Worm (Caenorhabditis elegans) whole organism, late embryonic: Measurements from ENCODE around the gene sec-20.
A peak's percentile ranks its signal among the peaks of the same experiment; 100 is the strongest.

ENCODE experiments used
- C38D4.7 ChIP-seq: fragments of 200-800 bp; sonication (Bioruptor generic); optimal IDR thresholded peaks from 2 replicates; lab custom pipeline; 2018; ENCODE audit warnings: mild to moderate bottlenecking, missing genetic modification characterization, moderate library complexity, missing compliant biosample characterization
- F13H6.1 ChIP-seq: sonication (generic microtip); optimal IDR thresholded peaks from 2 replicates; lab custom pipeline; 2016; ENCODE audit warnings: missing genetic modification characterization, missing compliant biosample characterization
- K02D7.2 ChIP-seq: sonication (generic microtip); optimal IDR thresholded peaks from 2 replicates; lab custom pipeline; 2017; ENCODE audit warnings: mild to moderate bottlenecking, missing genetic modification characterization, missing compliant biosample characterization
- T23F11.4 ChIP-seq: fragments of 200-800 bp; sonication (Bioruptor generic); optimal IDR thresholded peaks from 2 replicates; lab custom pipeline; 2018; ENCODE audit warnings: mild to moderate bottlenecking, missing genetic modification characterization, missing compliant biosample characterization
- ama-1 ChIP-seq: fragments of 150-350 bp; optimal IDR thresholded peaks from 2 replicates; lab custom pipeline; 2014
- ceh-24 ChIP-seq: sonication (generic microtip); optimal IDR thresholded peaks from 2 replicates; lab custom pipeline; 2016; ENCODE audit warnings: mild to moderate bottlenecking, missing genetic modification characterization, missing compliant biosample characterization
- ceh-30 ChIP-seq: fragments of 150-350 bp; optimal IDR thresholded peaks from 2 replicates; lab custom pipeline; 2014; ENCODE audit warnings: missing biosample characterization, missing genetic modification characterization
- ceh-48 ChIP-seq: sonication (generic microtip); optimal IDR thresholded peaks from 2 replicates; lab custom pipeline; 2016; ENCODE audit warnings: missing genetic modification characterization, inconsistent platforms, missing compliant biosample characterization
- che-1 ChIP-seq: sonication (generic microtip); optimal IDR thresholded peaks from 2 replicates; lab custom pipeline; 2016; ENCODE audit warnings: mild to moderate bottlenecking, missing genetic modification characterization, missing compliant biosample characterization
- elt-2 ChIP-seq: sonication (generic microtip); optimal IDR thresholded peaks from 2 replicates; lab custom pipeline; 2016; ENCODE audit warnings: missing genetic modification reagents, missing genetic modification characterization, missing compliant biosample characterization
- elt-4 ChIP-seq: sonication (generic microtip); optimal IDR thresholded peaks from 2 replicates; lab custom pipeline; 2016; ENCODE audit warnings: missing genetic modification characterization, missing compliant biosample characterization
- eyg-1 ChIP-seq: sonication (generic microtip); optimal IDR thresholded peaks from 2 replicates; lab custom pipeline; 2016; ENCODE audit warnings: missing genotype, missing genetic modification characterization, missing compliant biosample characterization
- fax-1 ChIP-seq: sonication (generic microtip); optimal IDR thresholded peaks from 2 replicates; lab custom pipeline; 2016; ENCODE audit warnings: missing genotype, missing genetic modification characterization, missing compliant biosample characterization
- fkh-10 ChIP-seq: fragments of 150-350 bp; optimal IDR thresholded peaks from 2 replicates; lab custom pipeline; 2014; ENCODE audit warnings: missing biosample characterization, missing genetic modification reagents, missing genetic modification characterization
- gmeb-2 ChIP-seq: sonication (generic microtip); optimal IDR thresholded peaks from 2 replicates; lab custom pipeline; 2016; ENCODE audit warnings: missing genetic modification characterization, inconsistent platforms, missing compliant biosample characterization
- madf-2 ChIP-seq: sonication (generic microtip); optimal IDR thresholded peaks from 2 replicates; lab custom pipeline; 2017; ENCODE audit warnings: missing genetic modification characterization, missing compliant biosample characterization
- mec-3 ChIP-seq: sonication (generic microtip); optimal IDR thresholded peaks from 2 replicates; lab custom pipeline; 2016; ENCODE audit warnings: borderline replicate concordance, missing genetic modification characterization, missing compliant biosample characterization
- npax-4 ChIP-seq: sonication (generic microtip); optimal IDR thresholded peaks from 2 replicates; lab custom pipeline; 2016; ENCODE audit warnings: missing genetic modification characterization, missing compliant biosample characterization
- odd-2 ChIP-seq: sonication (generic microtip); optimal IDR thresholded peaks from 2 replicates; lab custom pipeline; 2017; ENCODE audit warnings: antibody characterized with exemption, mild to moderate bottlenecking, missing genetic modification characterization, missing compliant biosample characterization
- pha-4 ChIP-seq: fragments of 150-350 bp; optimal IDR thresholded peaks from 2 replicates; lab custom pipeline; 2018; ENCODE audit warnings: missing biosample characterization, missing genetic modification reagents, missing genetic modification characterization
- rnt-1 ChIP-seq: sonication (generic microtip); optimal IDR thresholded peaks from 2 replicates; lab custom pipeline; 2016; ENCODE audit warnings: missing genetic modification characterization, missing compliant biosample characterization
- sdc-2 ChIP-seq: sonication (generic microtip); optimal IDR thresholded peaks from 2 replicates; lab custom pipeline; 2016; ENCODE audit warnings: missing genotype, missing genetic modification characterization, missing compliant biosample characterization
- syd-9 ChIP-seq: sonication (generic microtip); optimal IDR thresholded peaks from 2 replicates; lab custom pipeline; 2016; ENCODE audit warnings: mild to moderate bottlenecking, missing genetic modification characterization, moderate library complexity, missing compliant biosample characterization
- tbx-2 ChIP-seq: sonication (generic microtip); optimal IDR thresholded peaks from 2 replicates; lab custom pipeline; 2016; ENCODE audit warnings: missing genetic modification characterization, missing compliant biosample characterization
- ttx-3 ChIP-seq: sonication (generic microtip); optimal IDR thresholded peaks from 2 replicates; lab custom pipeline; 2016; ENCODE audit warnings: missing genetic modification reagents, missing genetic modification characterization, missing compliant biosample characterization
- unc-3 ChIP-seq, 2 experiments: fragments of 200-800 bp in 1 of 2; sonication (Bioruptor generic) in 1 of 2; sonication (generic microtip) in 1 of 2; conservative IDR thresholded peaks in 1 of 2; optimal IDR thresholded peaks in 1 of 2; 2 replicates each; pipeline versions ENCODE4 v1.3.6 to Lab custom; 2016 to 2022; ENCODE audit warnings: missing compliant biosample characterization in 2 of 2, missing genetic modification characterization in 2 of 2, missing genetic modification reagents in 1 of 2
- ztf-16 ChIP-seq: sonication (generic microtip); optimal IDR thresholded peaks from 2 replicates; lab custom pipeline; 2017; ENCODE audit warnings: missing genetic modification characterization, missing compliant biosample characterization

sec-20 gene

DNA sequence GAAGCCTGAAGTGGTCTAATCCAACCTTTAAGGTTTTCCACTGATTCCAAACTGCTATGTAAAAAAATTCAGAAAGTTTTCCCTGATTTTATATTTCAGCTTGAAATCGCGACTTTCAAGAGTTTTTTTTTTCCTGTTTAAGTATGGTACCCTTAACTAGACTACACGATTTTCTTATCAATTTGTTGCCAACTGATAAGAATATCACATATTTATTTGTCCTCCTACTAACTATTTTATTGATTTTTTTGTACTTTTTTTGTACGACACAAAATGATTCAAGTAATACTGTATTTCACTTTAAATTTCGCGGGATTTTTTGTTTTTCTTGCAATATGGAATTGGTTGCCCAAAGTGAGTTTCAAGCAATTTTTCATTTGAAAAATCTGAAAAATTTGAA, 8.8 kb upstream of the sec-20 start:
- TF ChIP-seq ceh-30 (tag; lab: Kevin White, UChicago) (no peak), elt-2 (tag; lab: Kevin White, UChicago) (peak; percentile 70)

DNA sequence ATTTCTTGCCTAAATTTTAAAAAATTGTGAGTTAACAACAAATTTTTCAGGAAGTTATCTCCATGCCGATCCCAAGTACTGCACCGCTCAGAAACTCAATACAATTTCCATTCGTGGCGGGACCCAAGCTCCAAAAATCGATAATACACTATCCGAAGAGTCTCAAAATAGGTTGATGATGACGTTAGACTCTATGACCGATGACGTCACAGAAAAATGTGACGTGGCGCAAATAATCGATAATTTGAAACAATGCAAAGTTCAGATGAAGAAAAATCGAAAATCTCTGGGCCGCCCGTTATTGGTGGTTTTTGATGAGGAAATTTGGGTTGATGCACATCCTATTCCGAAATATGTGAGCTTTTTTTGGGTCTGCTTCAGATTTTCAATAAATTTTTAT, 7.6 kb upstream of the sec-20 start:
- no peak for TF ChIP-seq mec-3
- no peak for TF ChIP-seq che-1
- no peak for TF ChIP-seq elt-2 (tag; lab: Kevin White, UChicago)
- no peak for TF ChIP-seq fax-1 (tag; lab: Kevin White, UChicago)
- no peak for TF ChIP-seq rnt-1 (tag; lab: Kevin White, UChicago)
- TF ChIP-seq syd-9 (tag; lab: Kevin White, UChicago), result no peak

DNA sequence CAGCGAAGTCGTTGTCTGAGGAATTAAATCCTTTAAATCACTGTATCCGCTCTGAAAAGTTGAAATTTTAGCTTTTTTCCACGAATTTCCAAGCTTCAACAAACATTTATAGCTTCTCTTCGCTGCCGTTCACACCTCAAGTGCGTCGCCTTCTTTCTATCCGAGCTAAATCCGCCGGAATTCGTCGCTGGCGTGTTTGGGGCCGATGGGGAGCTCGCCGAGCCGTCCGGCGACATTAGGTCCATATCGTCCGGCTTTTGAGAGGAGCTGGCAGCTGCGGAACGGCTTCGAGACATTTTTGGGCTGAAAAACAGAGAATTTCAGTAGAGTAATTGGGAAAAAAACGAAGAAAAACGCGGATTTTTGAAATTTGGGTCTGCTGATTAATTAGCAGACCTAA, 4.1 kb upstream of the sec-20 start, which contains the start of gene mxl-2:
mxl-2 (minus strand) TSS at position 303 of the 400 bp plus-strand sequence.
- TF ChIP-seq eyg-1 (tag; lab: Kevin White, UChicago), result no peak
- TF ChIP-seq npax-4 (tag; lab: Kevin White, UChicago), result no peak
- no peak for TF ChIP-seq elt-4 (tag; lab: Kevin White, UChicago)
- no peak for TF ChIP-seq ztf-16 (tag; lab: Kevin White, UChicago)
- no peak for TF ChIP-seq unc-3 (GFP tag; conservative IDR thresholded peaks at IDR 0.05; lab: Robert Waterston, UW)
- TF ChIP-seq unc-3 (tag; optimal IDR thresholded peaks at IDR 0.05; lab: Kevin White, UChicago), result no peak
- TF ChIP-seq rnt-1 (tag; lab: Kevin White, UChicago), result no peak
- no peak for TF ChIP-seq ceh-24
- no peak for TF ChIP-seq syd-9 (tag; lab: Kevin White, UChicago)
- TF ChIP-seq pha-4 (tag; lab: Kevin White, UChicago), result no peak
- TF ChIP-seq F13H6.1, result no peak
- no peak for TF ChIP-seq T23F11.4 (GFP tag; lab: Kevin White, UChicago)
- TF ChIP-seq K02D7.2 (tag; lab: Kevin White, UChicago), result no peak
- TF ChIP-seq ama-1 (lab: Kevin White, UChicago), result no peak
- no peak for TF ChIP-seq C38D4.7 (GFP tag; lab: Kevin White, UChicago)
- no peak for TF ChIP-seq odd-2
- TF ChIP-seq mec-3, result no peak

ce11 chrIII:188426-188888, 3.4 kb upstream of the sec-20 start, which contains the start of gene ubc-20:
Gene ubc-20, plus strand, starts transcription at chrIII:188838.
- TF ChIP-seq madf-2 (tag; lab: Kevin White, UChicago) (no peak), ceh-48 (tag; lab: Kevin White, UChicago) (peak; percentile 53)
- TF ChIP-seq, all 69 proteins: peak for 1

ce11 chrIII:189280-189679, 2.6 kb upstream of the sec-20 start:
- TF ChIP-seq tbx-2, result no peak
- TF ChIP-seq, all 69 proteins: peak for 0

DNA sequence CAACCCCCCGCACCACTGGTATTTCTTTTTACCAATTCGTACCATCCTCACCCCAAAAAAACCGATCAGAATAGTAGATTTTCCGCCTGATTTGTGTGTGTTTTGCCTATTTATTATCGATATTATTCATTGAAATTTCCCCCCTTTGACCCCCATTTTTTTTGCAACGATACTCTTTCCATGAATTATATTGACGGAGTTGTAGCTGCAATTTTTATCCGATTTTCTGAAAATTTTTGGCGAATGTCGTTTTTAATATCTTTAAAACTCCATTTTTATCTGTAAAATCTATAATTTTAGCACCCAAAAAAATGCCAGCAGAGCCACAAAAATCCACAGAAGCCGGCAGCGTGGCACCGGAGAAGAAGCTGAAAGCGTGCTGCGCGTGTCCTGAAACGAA, 1.2 kb upstream of the sec-20 start, which contains the start of gene cox-17:
cox-17 (plus strand) TSS at position 301 of the 400 bp plus-strand sequence.
- TF ChIP-seq sdc-2 (tag; lab: Kevin White, UChicago) (no peak), F13H6.1 (no peak), gmeb-2 (no peak), fkh-10 (GFP tag; lab: Kevin White, UChicago) (no peak)

DNA sequence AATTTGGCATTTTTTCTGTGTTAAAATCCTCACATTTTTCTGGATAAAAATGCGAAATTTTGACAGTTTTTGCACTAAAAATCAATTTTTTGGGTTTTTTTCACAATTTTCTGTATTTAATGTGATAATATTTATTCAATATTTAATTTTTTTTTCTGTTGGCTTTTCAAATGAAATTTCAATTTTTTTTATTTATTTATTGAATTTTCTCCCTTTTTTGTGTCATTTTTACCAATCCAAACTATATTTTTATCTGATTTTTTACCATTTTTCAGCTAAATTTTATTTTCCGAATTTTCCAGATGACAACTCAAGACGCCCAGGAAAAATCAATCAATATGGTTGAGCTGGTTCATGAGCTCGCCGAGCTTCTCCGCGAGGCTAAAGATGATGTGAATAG, 2.3 kb downstream of the sec-20 start, which contains the start of gene F40G9.17:
F40G9.17 (plus strand) TSS at position 301 of the 400 bp plus-strand sequence.
- TF ChIP-seq ttx-3, result no peak

ce11 chrIII:203953-204352, 12.1 kb downstream of the sec-20 start:
- TF ChIP-seq ceh-48 (tag; lab: Kevin White, UChicago) (peak; percentile 69), npax-4 (tag; lab: Kevin White, UChicago) (no peak)
